Worm (Caenorhabditis elegans): Measurements from ENCODE around the gene twk-40.

twk-40 gene

ce11 chrIII:13492377-13492776 is at the start of gene twk-40:
Gene twk-40 (minus strand): TSS chrIII:13492477.
- TF ChIP-seq ztf-11 (tag; optimal IDR thresholded peaks at IDR 0.05) = no peak
- no peak for TF ChIP-seq snpc-4 (tag; optimal IDR thresholded peaks at IDR 0.05)
- no peak for TF ChIP-seq crh-2 (tag; optimal IDR thresholded peaks at IDR 0.05)
- no peak for TF ChIP-seq peb-1 (tag; optimal IDR thresholded peaks at IDR 0.05)
- no peak for TF ChIP-seq egl-27 (tag; optimal IDR thresholded peaks at IDR 0.05)
- no peak for TF ChIP-seq lin-39 (tag; optimal IDR thresholded peaks at IDR 0.05)
- TF ChIP-seq ZK546.5 (tag; optimal IDR thresholded peaks at IDR 0.05) = no peak
- no peak for TF ChIP-seq unc-62 (GFP tag; optimal IDR thresholded peaks at IDR 0.05)
- no peak for TF ChIP-seq nhr-11 (tag; optimal IDR thresholded peaks at IDR 0.05)
- TF ChIP-seq nhr-25 (tag; optimal IDR thresholded peaks at IDR 0.05) = no peak
- TF ChIP-seq F13H6.1 (tag; optimal IDR thresholded peaks at IDR 0.05) = no peak
- TF ChIP-seq Y55F3AM.14 (GFP tag; optimal IDR thresholded peaks at IDR 0.05) = no peak
- TF ChIP-seq lsy-2 (tag; optimal IDR thresholded peaks at IDR 0.05) = no peak
- no peak for TF ChIP-seq mbf-1 (tag; optimal IDR thresholded peaks at IDR 0.05)
- TF ChIP-seq nhr-77 (tag; optimal IDR thresholded peaks at IDR 0.05) = no peak

- TF ChIP-seq nhr-10 (tag; optimal IDR thresholded peaks at IDR 0.05) (no peak), unc-62 (GFP tag; optimal IDR thresholded peaks at IDR 0.05) (no peak), zag-1 (tag; optimal IDR thresholded peaks at IDR 0.05) (no peak), elt-3 (tag; optimal IDR thresholded peaks at IDR 0.05) (no peak), peb-1 (tag; optimal IDR thresholded peaks at IDR 0.05) (no peak), ceh-16 (tag; optimal IDR thresholded peaks at IDR 0.05) (no peak), mdl-1 (tag; optimal IDR thresholded peaks at IDR 0.05) (no peak), alr-1 (tag; optimal IDR thresholded peaks at IDR 0.05) (no peak), C34F6.9 (tag; optimal IDR thresholded peaks at IDR 0.05) (no peak), unc-39 (tag; optimal IDR thresholded peaks at IDR 0.05) (no peak)
Measured at ce11 chrIII:13540791-13541190, 48.5 kb upstream of the twk-40 start.

ce11 chrIII:13535735-13536390 is 43.6 kb upstream of the twk-40 start:
- TF ChIP-seq C34F6.9 (tag; optimal IDR thresholded peaks at IDR 0.05) (no peak), zag-1 (tag; optimal IDR thresholded peaks at IDR 0.05) (no peak), nhr-21 (tag; optimal IDR thresholded peaks at IDR 0.05) (no peak), peb-1 (tag; optimal IDR thresholded peaks at IDR 0.05) (no peak), nhr-129 (tag; optimal IDR thresholded peaks at IDR 0.05) (no peak), blmp-1 (tag; optimal IDR thresholded peaks at IDR 0.05; ENCODE audit: insufficient read depth) (no peak), lin-11 (tag; optimal IDR thresholded peaks at IDR 0.05) (no peak), nhr-23 (tag; optimal IDR thresholded peaks at IDR 0.05) (no peak), nhr-6 (tag; optimal IDR thresholded peaks at IDR 0.05) (no peak), aly-2 (tag; optimal IDR thresholded peaks at IDR 0.05) (no peak), mdl-1 (tag; optimal IDR thresholded peaks at IDR 0.05) (no peak), nhr-237 (tag; optimal IDR thresholded peaks at IDR 0.05) (no peak), lin-39 (tag; optimal IDR thresholded peaks at IDR 0.05) (no peak)

- TF ChIP-seq blmp-1 (tag; optimal IDR thresholded peaks at IDR 0.05; ENCODE audit: insufficient read depth) (peak; percentile 11), nhr-12 (tag; optimal IDR thresholded peaks at IDR 0.05) (no peak), nhr-237 (tag; optimal IDR thresholded peaks at IDR 0.05) (no peak), egl-27 (tag; optimal IDR thresholded peaks at IDR 0.05) (peak; percentile 7), sma-3 (GFP tag; optimal IDR thresholded peaks at IDR 0.05) (no peak), peb-1 (tag; optimal IDR thresholded peaks at IDR 0.05) (no peak), nhr-10 (tag; optimal IDR thresholded peaks at IDR 0.05) (no peak), lin-39 (tag; optimal IDR thresholded peaks at IDR 0.05) (no peak), crh-2 (tag; optimal IDR thresholded peaks at IDR 0.05) (peak; percentile 20), sma-9 (GFP tag; optimal IDR thresholded peaks at IDR 0.05) (peak; percentile 14), sma-9 (tag; optimal IDR thresholded peaks at IDR 0.05) (no peak), lin-13 (GFP tag; optimal IDR thresholded peaks at IDR 0.05) (no peak), gmeb-1 (tag; optimal IDR thresholded peaks at IDR 0.05) (no peak), nhr-25 (tag; optimal IDR thresholded peaks at IDR 0.05) (peak; percentile 62), lin-11 (tag; optimal IDR thresholded peaks at IDR 0.05) (no peak), ceh-16 (tag; optimal IDR thresholded peaks at IDR 0.05) (no peak), mbf-1 (tag; optimal IDR thresholded peaks at IDR 0.05) (no peak), F13H6.1 (tag; optimal IDR thresholded peaks at IDR 0.05) (peak; percentile 41), nhr-129 (tag; optimal IDR thresholded peaks at IDR 0.05) (no peak), skn-1 (tag; optimal IDR thresholded peaks at IDR 0.05) (no peak), nhr-6 (tag; optimal IDR thresholded peaks at IDR 0.05) (peak; percentile 12)
Measured at ce11 chrIII:13534704-13535103, 42.4 kb upstream of the twk-40 start.
